Fruit fly (Drosophila melanogaster): ENCODE data around the gene sba.
A peak's percentile ranks its signal among the peaks of the same experiment; 100 is the strongest.

Gene sba

dm6 chr3R:23939921-23940839 lies 17.4 kb upstream of the sba start (continued):
- peak; percentile 26 for TF ChIP-seq CG9797 (GFP tag; optimal IDR thresholded peaks at IDR 0.05)
- TF ChIP-seq vnd (GFP tag; IDR thresholded peaks at IDR 0.05; ENCODE audit: partially characterized antibody), result no peak
- no peak for TF ChIP-seq row (GFP tag; IDR thresholded peaks at IDR 0.05)
- TF ChIP-seq danr (GFP tag; IDR thresholded peaks at IDR 0.05), result peak; percentile 76
- no peak for TF ChIP-seq disco-r (GFP tag; optimal IDR thresholded peaks at IDR 0.05)
- TF ChIP-seq CG12104 (GFP tag; optimal IDR thresholded peaks at IDR 0.05), result peak; percentile 76
- 0 out of 3 replicates have a peak, but pooled peaks have one; percentile 21 for TF ChIP-seq CG34224 (GFP tag; IDR thresholded peaks at IDR 0.05; ENCODE audit: partially characterized antibody)
- TF ChIP-seq CG4617 (GFP tag; optimal IDR thresholded peaks at IDR 0.05; ENCODE audit: borderline replicate concordance), result peak; percentile 15
- TF ChIP-seq ranshi (GFP tag; IDR thresholded peaks at IDR 0.05), result peak; percentile 85
- TF ChIP-seq CG9876 (GFP tag; optimal IDR thresholded peaks at IDR 0.05), result peak; percentile 4
- peak; percentile 80 for TF ChIP-seq CG17328 (GFP tag; IDR thresholded peaks at IDR 0.05)
- TF ChIP-seq CG6272 (GFP tag; IDR thresholded peaks at IDR 0.05), result no peak
- peak; percentile 34 for TF ChIP-seq tin (GFP tag; optimal IDR thresholded peaks at IDR 0.05)
- TF ChIP-seq fd3F (GFP tag; optimal IDR thresholded peaks at IDR 0.05), result peak; percentile 82
- TF ChIP-seq onecut (GFP tag; IDR thresholded peaks at IDR 0.05), result peak; percentile 84
- peak; percentile 24 for TF ChIP-seq CG7786 (GFP tag; optimal IDR thresholded peaks at IDR 0.05)
- TF ChIP-seq NFAT (GFP tag; IDR thresholded peaks at IDR 0.05), result peak; percentile 51
- peak; percentile 62 for TF ChIP-seq H2.0 (GFP tag; IDR thresholded peaks at IDR 0.05)
- TF ChIP-seq Pdp1 (GFP tag; optimal IDR thresholded peaks at IDR 0.05), result peak; percentile 31 to 99
- no peak for TF ChIP-seq Doc3 (GFP tag; IDR thresholded peaks at IDR 0.05; ENCODE audit: partially characterized antibody)
- TF ChIP-seq Meics (GFP tag; optimal IDR thresholded peaks at IDR 0.05), result peak; percentile 78
- no peak for TF ChIP-seq Doc2 (GFP tag; IDR thresholded peaks at IDR 0.05)
- peak in 1 of 2 experiments; percentile 59 for TF ChIP-seq Hr78 (GFP tag; optimal IDR thresholded peaks at IDR 0.05)
- TF ChIP-seq dmrt11E (tag; optimal IDR thresholded peaks at IDR 0.05), result peak; percentile 87
- TF ChIP-seq D19B (GFP tag; optimal IDR thresholded peaks at IDR 0.05), result peak; percentile 48
- peak; percentile 25 for TF ChIP-seq CG6654 (GFP tag; optimal IDR thresholded peaks at IDR 0.05)
- TF ChIP-seq CG13775 (GFP tag; optimal IDR thresholded peaks at IDR 0.05), result peak; percentile 70
- TF ChIP-seq CG15073 (GFP tag; optimal IDR thresholded peaks at IDR 0.05), result peak; percentile 37
- TF ChIP-seq CG16779 (GFP tag; IDR thresholded peaks at IDR 0.05), result 0 out of 2 replicates have a peak, but pooled peaks have one; percentile 18
- TF ChIP-seq trh (GFP tag; optimal IDR thresholded peaks at IDR 0.05), result peak; percentile 80
- TF ChIP-seq Xbp1 (GFP tag; optimal IDR thresholded peaks at IDR 0.05), result no peak
- peak; percentile 88 for TF ChIP-seq CG2678 (tag; optimal IDR thresholded peaks at IDR 0.05)
- peak; percentile 22 for TF ChIP-seq jing (GFP tag; optimal IDR thresholded peaks at IDR 0.05)
- peak; percentile 51 for TF ChIP-seq CG8290 (GFP tag; optimal IDR thresholded peaks at IDR 0.05)
- TF ChIP-seq CG8290 (tag; optimal IDR thresholded peaks at IDR 0.05), result peak; percentile 90 to 94
- TF ChIP-seq Myb (GFP tag; optimal IDR thresholded peaks at IDR 0.05), result no peak
- peak; percentile 60 for TF ChIP-seq CG4820 (GFP tag; optimal IDR thresholded peaks at IDR 0.05)
- TF ChIP-seq CG10462 (GFP tag; optimal IDR thresholded peaks at IDR 0.05), result peak; percentile 69
- peak; percentile 86; the same call in 2 of the 3 replicates for TF ChIP-seq CG3726 (GFP tag; IDR thresholded peaks at IDR 0.05)
- peak; percentile 61; the same call in 1 of the 3 replicates for TF ChIP-seq CG17361 (GFP tag; IDR thresholded peaks at IDR 0.05)
- TF ChIP-seq CG31365 (tag; optimal IDR thresholded peaks at IDR 0.05), result peak; percentile 76
- peak; percentile 39 for TF ChIP-seq CG17186 (GFP tag; optimal IDR thresholded peaks at IDR 0.05)
- peak; percentile 92 for TF ChIP-seq Awh (GFP tag; IDR thresholded peaks at IDR 0.05)
- peak; percentile 90 for TF ChIP-seq CG10543 (GFP tag; optimal IDR thresholded peaks at IDR 0.05)
- peak in 1 of 3 experiments; percentile 1 for TF ChIP-seq Stat92E (GFP tag; optimal IDR thresholded peaks at IDR 0.05)
- peak; percentile 90 for TF ChIP-seq CG10431 (GFP tag; optimal IDR thresholded peaks at IDR 0.05)
- TF ChIP-seq Hmr (GFP tag; optimal IDR thresholded peaks at IDR 0.05), result peak; percentile 89
- peak; percentile 79 for TF ChIP-seq CG3281 (GFP tag; optimal IDR thresholded peaks at IDR 0.05)

All from whole organism, embryonic.